Worm (Caenorhabditis elegans): ENCODE results near the gene ints-11.
A peak's percentile ranks its signal among the peaks of the same experiment; 100 is the strongest.

ints-11 gene

DNA sequence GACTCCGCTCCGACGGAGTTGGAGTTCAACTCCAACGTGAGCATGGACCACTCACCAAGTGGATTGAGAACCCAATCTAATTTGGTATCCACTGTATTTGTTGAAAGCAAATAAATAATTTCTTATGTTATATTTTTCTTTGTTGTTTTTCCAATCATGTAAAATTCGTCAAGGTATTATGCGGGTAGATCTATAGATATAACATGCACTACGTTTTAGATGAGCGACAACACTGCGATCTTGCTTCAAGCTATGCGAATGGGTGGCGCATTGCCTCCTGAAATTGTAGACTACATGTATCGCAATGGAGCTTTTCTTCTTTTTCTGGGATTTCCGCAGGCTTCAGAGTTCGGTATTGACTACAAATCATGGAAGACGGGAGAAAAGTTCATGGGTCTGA is 1.3 kb upstream of the ints-11 start, which contains the start of gene F10B5.2:
TSS of gene F10B5.2 (plus strand) at position 220 of the 400 bp plus-strand sequence.
- no peak for TF ChIP-seq efl-1 (optimal IDR thresholded peaks at IDR 0.05)
- TF ChIP-seq efl-1 (GFP tag; optimal IDR thresholded peaks at IDR 0.05 in 1 of 2), result peak in 1 of 2 experiments; percentile 75
- peak in 1 of 2 experiments; percentile 43 for TF ChIP-seq lsy-2 (tag; optimal IDR thresholded peaks at IDR 0.05)
- TF ChIP-seq fkh-10 (GFP tag; optimal IDR thresholded peaks at IDR 0.05), result no peak

DNA sequence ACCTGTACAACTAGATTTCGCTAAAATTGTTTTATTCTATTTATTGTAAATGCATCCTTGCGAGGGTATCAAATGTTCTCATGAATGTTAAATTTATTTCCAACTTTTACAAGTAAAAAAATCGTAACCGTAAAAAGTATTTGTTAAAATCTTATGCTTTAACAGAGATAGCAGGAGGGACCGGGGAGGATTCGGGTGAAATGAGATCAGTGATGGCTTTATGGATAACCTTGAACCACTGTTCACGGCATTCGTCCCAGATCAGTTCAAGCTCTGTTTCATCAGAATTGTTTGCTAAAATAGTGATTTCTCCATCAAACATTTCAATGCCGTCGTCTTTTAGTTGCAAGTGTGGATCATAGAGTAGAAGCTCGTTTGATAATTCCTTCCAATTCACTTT is 2.1 kb downstream of the ints-11 start:
- TF ChIP-seq ama-1 (optimal IDR thresholded peaks at IDR 0.05), result no peak
- no peak for TF ChIP-seq nhr-77 (tag; optimal IDR thresholded peaks at IDR 0.05)
- no peak for TF ChIP-seq swsn-7 (tag; optimal IDR thresholded peaks at IDR 0.05)
- no peak for TF ChIP-seq unc-98 (GFP tag; IDR thresholded peaks at IDR 0.05)

DNA sequence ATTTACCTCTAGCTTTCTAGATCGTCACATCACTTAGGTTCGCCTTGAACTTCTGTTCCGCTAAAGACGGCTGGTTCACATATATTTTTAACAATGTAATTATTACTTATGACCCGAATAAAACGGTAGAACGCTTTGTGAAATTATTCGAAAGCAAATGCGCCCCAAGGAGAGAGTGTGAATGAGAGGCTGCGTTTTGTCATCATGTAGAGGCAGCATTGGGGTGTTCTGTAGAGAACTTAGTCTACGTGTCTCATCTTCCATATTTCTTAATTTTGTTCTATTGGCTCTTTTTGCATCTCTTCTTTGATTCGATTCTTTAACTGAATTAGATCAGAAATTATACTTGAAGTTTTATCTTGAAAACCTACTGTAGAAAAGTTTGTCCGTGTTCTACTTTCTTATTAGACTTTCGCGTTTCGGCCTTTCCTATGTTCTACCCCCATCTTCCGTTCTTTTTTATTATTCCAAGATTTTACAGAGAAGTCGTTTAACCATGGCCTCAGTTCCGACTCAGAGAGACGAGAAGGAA is 5.2 kb downstream of the ints-11 start, which contains the start of gene cdc-48.2:
TSS of gene cdc-48.2 (plus strand) at position 482 of the 532 bp plus-strand sequence.
- no peak for TF ChIP-seq pqm-1 (tag; optimal IDR thresholded peaks at IDR 0.05)
- TF ChIP-seq snu-23 (GFP tag; optimal IDR thresholded peaks at IDR 0.05), result no peak
- no peak for TF ChIP-seq nhr-85 (tag)
- TF ChIP-seq egl-27 (tag; optimal IDR thresholded peaks at IDR 0.05), result no peak
- TF ChIP-seq lin-15B (tag; optimal IDR thresholded peaks at IDR 0.05), result no peak
- no peak for TF ChIP-seq elt-2 (tag; optimal IDR thresholded peaks at IDR 0.05)
- TF ChIP-seq nhr-84 (tag; optimal IDR thresholded peaks at IDR 0.05), result no peak
- TF ChIP-seq mdl-1 (tag; optimal IDR thresholded peaks at IDR 0.05), result no peak
- TF ChIP-seq ztf-4 (tag; optimal IDR thresholded peaks at IDR 0.05), result no peak
- TF ChIP-seq ztf-11 (tag; optimal IDR thresholded peaks at IDR 0.05), result no peak
- TF ChIP-seq dsc-1 (tag; optimal IDR thresholded peaks at IDR 0.05), result no peak
- no peak for TF ChIP-seq unc-130 (tag; optimal IDR thresholded peaks at IDR 0.05)
- TF ChIP-seq unc-86 (tag; optimal IDR thresholded peaks at IDR 0.05), result no peak
- no peak for TF ChIP-seq ceh-8 (GFP tag; optimal IDR thresholded peaks at IDR 0.05)
- TF ChIP-seq lin-39 (tag; optimal IDR thresholded peaks at IDR 0.05), result no peak
- TF ChIP-seq hpl-2 (GFP tag; optimal IDR thresholded peaks at IDR 0.05), result no peak
- TF ChIP-seq egl-13 (tag; optimal IDR thresholded peaks at IDR 0.05), result no peak
- TF ChIP-seq rnt-1 (tag; optimal IDR thresholded peaks at IDR 0.05), result no peak
- no peak for TF ChIP-seq efl-1 (optimal IDR thresholded peaks at IDR 0.05)
- TF ChIP-seq efl-1 (GFP tag; optimal IDR thresholded peaks at IDR 0.05 in 1 of 2), result peak; percentile 5 to 10
- TF ChIP-seq lsy-2 (tag; optimal IDR thresholded peaks at IDR 0.05), result peak in 1 of 2 experiments; percentile 36
- no peak for TF ChIP-seq lin-13 (GFP tag; optimal IDR thresholded peaks at IDR 0.05)
- TF ChIP-seq nhr-76 (tag; optimal IDR thresholded peaks at IDR 0.05), result no peak
- TF ChIP-seq isw-1 (GFP tag; IDR thresholded peaks at IDR 0.05), result no peak
- TF ChIP-seq efl-3 (GFP tag; optimal IDR thresholded peaks at IDR 0.05), result no peak
- no peak for TF ChIP-seq unc-98 (GFP tag; IDR thresholded peaks at IDR 0.05)
- TF ChIP-seq nhr-12 (tag; optimal IDR thresholded peaks at IDR 0.05), result no peak
- no peak for TF ChIP-seq snpc-4 (tag; optimal IDR thresholded peaks at IDR 0.05)
- no peak for TF ChIP-seq mab-9 (GFP tag; IDR thresholded peaks at IDR 0.05)
- no peak for TF ChIP-seq elt-3 (tag; optimal IDR thresholded peaks at IDR 0.05)
- no peak for TF ChIP-seq ceh-82 (tag; optimal IDR thresholded peaks at IDR 0.05)
- TF ChIP-seq swsn-7 (tag; optimal IDR thresholded peaks at IDR 0.05), result no peak
- TF ChIP-seq sptf-1 (tag; optimal IDR thresholded peaks at IDR 0.05), result no peak
- no peak for TF ChIP-seq xbp-1 (tag; optimal IDR thresholded peaks at IDR 0.05)
- peak; percentile 5 to 30 for TF ChIP-seq lin-35 (GFP tag; optimal IDR thresholded peaks at IDR 0.05)
- TF ChIP-seq mep-1 (tag; optimal IDR thresholded peaks at IDR 0.05), result no peak
- no peak for TF ChIP-seq nhr-77 (tag; optimal IDR thresholded peaks at IDR 0.05)
- TF ChIP-seq nhr-11 (tag; optimal IDR thresholded peaks at IDR 0.05), result no peak
- no peak for TF ChIP-seq fkh-10 (GFP tag; optimal IDR thresholded peaks at IDR 0.05)
- no peak for TF ChIP-seq tbx-2 (tag; optimal IDR thresholded peaks at IDR 0.05)
- TF ChIP-seq aly-2 (tag; optimal IDR thresholded peaks at IDR 0.05), result no peak
- TF ChIP-seq hlh-17 (GFP tag; optimal IDR thresholded peaks at IDR 0.05; ENCODE audit: borderline replicate concordance), result no peak
- no peak for TF ChIP-seq aha-1 (tag; optimal IDR thresholded peaks at IDR 0.05)
- TF ChIP-seq dpl-1 (GFP tag; optimal IDR thresholded peaks at IDR 0.05), result peak in 1 of 3 experiments; percentile 4
- no peak for TF ChIP-seq sup-37 (GFP tag; optimal IDR thresholded peaks at IDR 0.05)
- TF ChIP-seq C34B4.2 (tag; optimal IDR thresholded peaks at IDR 0.05), result no peak
- peak; percentile 96 for TF ChIP-seq skn-1 (tag; optimal IDR thresholded peaks at IDR 0.05)
- TF ChIP-seq lin-14 (GFP tag; optimal IDR thresholded peaks at IDR 0.05), result peak; percentile 4

Measured in whole organism, L1 larva.